Worm (Caenorhabditis elegans) whole organism, L1 larva: ENCODE measurements around the gene C53C11.1.

ENCODE experiments used
- C04F5.9 ChIP-seq: sonication (generic microtip); optimal IDR thresholded peaks from 2 replicates; lab custom pipeline; 2016; ENCODE audit warnings: missing genetic modification characterization, missing compliant biosample characterization
- C16A3.4 ChIP-seq: fragments of 150-350 bp; optimal IDR thresholded peaks from 2 replicates; lab custom pipeline; 2014; ENCODE audit warnings: missing biosample characterization, missing genetic modification characterization
- C34B4.2 ChIP-seq: sonication (generic microtip); optimal IDR thresholded peaks from 2 replicates; lab custom pipeline; 2017; ENCODE audit warnings: mild to moderate bottlenecking, missing genetic modification characterization, missing compliant biosample characterization
- aly-2 ChIP-seq: fragments of 150-350 bp; optimal IDR thresholded peaks from 2 replicates; lab custom pipeline; 2014; ENCODE audit warnings: missing biosample characterization, missing genetic modification characterization
- ama-1 ChIP-seq: fragments of 150-350 bp; optimal IDR thresholded peaks from 2 replicates; lab custom pipeline; 2014
- ceh-8 ChIP-seq: fragments of 200-800 bp; sonication (Bioruptor generic); optimal IDR thresholded peaks from 2 replicates; lab custom pipeline; 2018; ENCODE audit warnings: mild to moderate bottlenecking, missing genetic modification characterization, moderate library complexity, missing compliant biosample characterization
- ceh-82 ChIP-seq, 3 experiments: fragments of 150-350 bp in 1 of 3; sonication (generic microtip) in 2 of 3; optimal IDR thresholded peaks; 2 replicates each; lab custom pipeline; 2014 to 2017; ENCODE audit warnings: missing biosample characterization in 3 of 3, missing genetic modification characterization in 3 of 3
- ceh-88 ChIP-seq: fragments of 200-800 bp; sonication (Bioruptor generic); IDR thresholded peaks from 2 replicates; pipeline ENCODE4 v1.3.6; 2022; ENCODE audit warnings: missing genetic modification characterization, missing compliant biosample characterization
- ceh-90 ChIP-seq: sonication (generic microtip); optimal IDR thresholded peaks from 2 replicates; lab custom pipeline; 2016; ENCODE audit warnings: missing genetic modification characterization, missing compliant biosample characterization
- ces-1 ChIP-seq: fragments of 150-350 bp; optimal IDR thresholded peaks from 2 replicates; lab custom pipeline; 2014; ENCODE audit warnings: missing biosample characterization, missing genetic modification reagents, missing genetic modification characterization
- dsc-1 ChIP-seq: sonication (generic microtip); optimal IDR thresholded peaks from 2 replicates; lab custom pipeline; 2016; ENCODE audit warnings: mild to moderate bottlenecking, missing genetic modification characterization, missing compliant biosample characterization
- efl-1 ChIP-seq, 4 experiments: fragments of 150-350 bp; optimal IDR thresholded peaks in 3 of 4; peaks in 1 of 4; 1 replicate in 1 of 4; 2 replicates in 3 of 4; lab custom pipeline; 2014; ENCODE audit warnings: missing biosample characterization in 2 of 4, missing genetic modification characterization in 2 of 4, missing genetic modification reagents in 2 of 4
- egl-27 ChIP-seq, 2 experiments: fragments of 150-350 bp in 1 of 2; sonication (generic microtip); optimal IDR thresholded peaks; 3 replicates each; lab custom pipeline; 2017 to 2018; ENCODE audit warnings: missing biosample characterization in 2 of 2, missing genetic modification characterization in 2 of 2, missing genetic modification reagents in 2 of 2
- elt-3 ChIP-seq, 6 experiments: fragments of 150-350 bp in 1 of 6; sonication (generic microtip); optimal IDR thresholded peaks; 2 replicates each; lab custom pipeline; 2017 to 2018; ENCODE audit warnings: missing biosample characterization in 6 of 6, missing genetic modification characterization in 6 of 6, inconsistent platforms in 1 of 6
- ets-5 ChIP-seq: fragments of 200-800 bp; sonication (Bioruptor generic); IDR thresholded peaks from 2 replicates; pipeline ENCODE4 v1.3.6; 2022; ENCODE audit warnings: missing genetic modification characterization, missing compliant biosample characterization
- fkh-10 ChIP-seq: sonication (generic microtip); optimal IDR thresholded peaks from 2 replicates; lab custom pipeline; 2017; ENCODE audit warnings: missing biosample characterization, missing genetic modification reagents, missing genetic modification characterization
- fkh-8 ChIP-seq: sonication (generic microtip); optimal IDR thresholded peaks from 2 replicates; lab custom pipeline; 2016; ENCODE audit warnings: mild to moderate bottlenecking, missing genetic modification characterization, missing compliant biosample characterization
- grh-1 ChIP-seq: fragments of 200-800 bp; sonication (Bioruptor generic); IDR thresholded peaks from 2 replicates; pipeline ENCODE4 v1.3.6; 2022; ENCODE audit warnings: missing genetic modification reagents, missing genetic modification characterization, missing compliant biosample characterization
- hpl-2 ChIP-seq: fragments of 150-350 bp; optimal IDR thresholded peaks from 2 replicates; lab custom pipeline; 2014; ENCODE audit warnings: missing biosample characterization, missing genetic modification reagents, missing genetic modification characterization
- irx-1 ChIP-seq: sonication (generic microtip); optimal IDR thresholded peaks from 2 replicates; lab custom pipeline; 2016; ENCODE audit warnings: missing genetic modification characterization, missing compliant biosample characterization
- isw-1 ChIP-seq: fragments of 200-800 bp; sonication (Bioruptor generic); IDR thresholded peaks from 2 replicates; pipeline ENCODE4 v1.3.6; 2022; ENCODE audit warnings: missing genetic modification characterization, missing compliant biosample characterization
- jun-1 ChIP-seq: fragments of 150-350 bp; optimal IDR thresholded peaks from 2 replicates; lab custom pipeline; 2014; ENCODE audit warnings: missing biosample characterization, missing genetic modification reagents, missing genetic modification characterization
- lin-14 ChIP-seq: fragments of 200-800 bp; sonication (Bioruptor generic); optimal IDR thresholded peaks from 2 replicates; lab custom pipeline; 2018; ENCODE audit warnings: mild to moderate bottlenecking, missing genetic modification characterization, moderate library complexity, missing compliant biosample characterization
- lin-39 ChIP-seq: fragments of 150-350 bp; optimal IDR thresholded peaks from 2 replicates; lab custom pipeline; 2014; ENCODE audit warnings: missing biosample characterization, missing genetic modification reagents, missing genetic modification characterization
- lsy-2 ChIP-seq, 2 experiments: fragments of 150-350 bp; optimal IDR thresholded peaks; 2 replicates each; lab custom pipeline; 2014; ENCODE audit warnings: missing biosample characterization in 2 of 2, missing genetic modification characterization in 2 of 2
- mab-9 ChIP-seq: fragments of 200-800 bp; sonication (Bioruptor generic); IDR thresholded peaks from 2 replicates; pipeline ENCODE4 v1.3.6; 2022; ENCODE audit warnings: missing genetic modification reagents, missing genetic modification characterization, missing compliant biosample characterization
- nhr-11 ChIP-seq: fragments of 150-350 bp; optimal IDR thresholded peaks from 2 replicates; lab custom pipeline; 2014; ENCODE audit warnings: missing biosample characterization, missing genetic modification characterization
- nhr-12 ChIP-seq: sonication (generic microtip); optimal IDR thresholded peaks from 2 replicates; lab custom pipeline; 2017; ENCODE audit warnings: missing biosample characterization, missing genetic modification characterization
- nhr-19 ChIP-seq: fragments of 200-800 bp; sonication (Bioruptor generic); conservative IDR thresholded peaks from 2 replicates; pipeline ENCODE4 v1.3.6; 2022; ENCODE audit warnings: missing genetic modification characterization, missing compliant biosample characterization
- nhr-20 ChIP-seq: sonication (generic microtip); optimal IDR thresholded peaks from 2 replicates; lab custom pipeline; 2016; ENCODE audit warnings: mild to moderate bottlenecking, missing genetic modification characterization, missing compliant biosample characterization
- nhr-237 ChIP-seq: fragments of 150-350 bp; optimal IDR thresholded peaks from 2 replicates; lab custom pipeline; 2014; ENCODE audit warnings: missing biosample characterization, missing genetic modification characterization
- nhr-47 ChIP-seq: sonication (generic microtip); optimal IDR thresholded peaks from 2 replicates; lab custom pipeline; 2016; ENCODE audit warnings: mild to moderate bottlenecking, missing genetic modification characterization, moderate library complexity, missing compliant biosample characterization
- nhr-71 ChIP-seq: sonication (generic microtip); optimal IDR thresholded peaks from 2 replicates; lab custom pipeline; 2016; ENCODE audit warnings: mild to moderate bottlenecking, missing genetic modification characterization, moderate library complexity, missing compliant biosample characterization
- nhr-76 ChIP-seq: sonication (generic microtip); optimal IDR thresholded peaks from 2 replicates; lab custom pipeline; 2017; ENCODE audit warnings: missing biosample characterization, missing genetic modification characterization
- nhr-77 ChIP-seq: fragments of 150-350 bp; optimal IDR thresholded peaks from 2 replicates; lab custom pipeline; 2014; ENCODE audit warnings: missing biosample characterization, missing genetic modification characterization
- nhr-85 ChIP-seq: sonication (generic microtip); peaks from one replicate; lab custom pipeline; 2016; ENCODE audit warnings: missing genetic modification characterization, inconsistent platforms, missing compliant biosample characterization
- pag-3 ChIP-seq: sonication (generic microtip); optimal IDR thresholded peaks from 2 replicates; lab custom pipeline; 2017; ENCODE audit warnings: missing genetic modification characterization, mild to moderate bottlenecking, missing compliant biosample characterization, antibody characterized with exemption, borderline replicate concordance; ENCODE audit not compliant: insufficient read depth
- pax-3 ChIP-seq: fragments of 200-800 bp; sonication (Bioruptor generic); optimal IDR thresholded peaks from 2 replicates; lab custom pipeline; 2018; ENCODE audit warnings: mild to moderate bottlenecking, missing genetic modification characterization, moderate library complexity, missing compliant biosample characterization
- rnt-1 ChIP-seq: sonication (generic microtip); optimal IDR thresholded peaks from 2 replicates; lab custom pipeline; 2016; ENCODE audit warnings: mild to moderate bottlenecking, missing genetic modification characterization, moderate library complexity, missing compliant biosample characterization
- skn-1 ChIP-seq: fragments of 150-350 bp; optimal IDR thresholded peaks from 2 replicates; lab custom pipeline; 2014; ENCODE audit warnings: missing biosample characterization, missing genetic modification characterization
- snu-23 ChIP-seq: sonication (generic microtip); optimal IDR thresholded peaks from 2 replicates; lab custom pipeline; 2016; ENCODE audit warnings: missing genetic modification characterization, missing compliant biosample characterization
- sox-4 ChIP-seq: sonication (generic microtip); optimal IDR thresholded peaks from 2 replicates; lab custom pipeline; 2016; ENCODE audit warnings: missing genetic modification characterization, missing compliant biosample characterization
- swsn-7 ChIP-seq: sonication (generic microtip); optimal IDR thresholded peaks from 2 replicates; lab custom pipeline; 2016; ENCODE audit warnings: missing genetic modification characterization, missing compliant biosample characterization
- unc-130 ChIP-seq: fragments of 150-350 bp; optimal IDR thresholded peaks from 2 replicates; lab custom pipeline; 2017; ENCODE audit warnings: missing biosample characterization, missing genetic modification characterization, inconsistent platforms
- unc-86 ChIP-seq: sonication (generic microtip); optimal IDR thresholded peaks from 2 replicates; lab custom pipeline; 2016; ENCODE audit warnings: missing genetic modification characterization, missing compliant biosample characterization

Gene C53C11.1

DNA sequence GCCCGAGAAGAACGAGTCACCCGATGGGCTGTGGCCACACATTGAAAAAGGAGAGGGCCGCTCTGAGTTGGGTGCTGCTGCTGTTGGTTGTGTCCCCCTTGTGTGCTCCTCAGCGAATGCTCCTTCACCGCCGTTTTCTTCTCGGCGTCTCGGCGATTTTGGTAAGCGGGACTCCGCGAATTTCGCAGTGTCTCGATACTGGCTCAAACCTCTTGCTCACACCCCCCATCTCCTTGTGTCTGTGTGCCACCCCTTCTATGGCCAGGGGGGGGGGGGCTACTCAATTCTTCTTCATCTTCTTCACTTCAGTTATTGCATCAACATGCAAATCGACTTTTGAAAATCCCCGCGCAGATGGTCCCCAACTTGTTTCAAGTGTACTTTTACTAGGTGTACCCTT is 25.6 kb upstream of the C53C11.1 start:
- TF ChIP-seq C16A3.4 (tag; lab: Kevin White, UChicago), result no peak
- no peak for TF ChIP-seq unc-130
- peak; percentile 21 for TF ChIP-seq nhr-71 (tag; lab: Kevin White, UChicago)
- peak; percentile 80 for TF ChIP-seq lin-14 (GFP tag; lab: Kevin White, UChicago)
- peak; percentile 49 for TF ChIP-seq fkh-8 (tag; lab: Kevin White, UChicago)
- peak; percentile 26 for TF ChIP-seq snu-23 (GFP tag; lab: Kevin White, UChicago)
- no peak for TF ChIP-seq nhr-20 (tag; lab: Kevin White, UChicago)
- TF ChIP-seq nhr-47 (tag; lab: Kevin White, UChicago), result peak; percentile 34
- TF ChIP-seq efl-1 (optimal IDR thresholded peaks at IDR 0.05; lab: Kevin White, UChicago), result no peak
- TF ChIP-seq efl-1 (GFP tag; optimal IDR thresholded peaks at IDR 0.05 in 1 of 2; lab: Kevin White, UChicago), result peak in 1 of 2 experiments; percentile 40
- no peak for TF ChIP-seq C04F5.9 (tag; lab: Kevin White, UChicago)
- TF ChIP-seq ceh-82 (tag; optimal IDR thresholded peaks at IDR 0.05; lab: Kevin White, UChicago), result peak; percentile 6 to 64 (median 32)
- peak; percentile 26 for TF ChIP-seq unc-86 (tag; lab: Kevin White, UChicago)
- peak; percentile 23 for TF ChIP-seq ceh-8 (GFP tag; lab: Kevin White, UChicago)
- peak; percentile 19 for TF ChIP-seq fkh-10 (GFP tag; lab: Kevin White, UChicago)
- no peak for TF ChIP-seq aly-2 (tag; lab: Kevin White, UChicago)
- no peak for TF ChIP-seq nhr-77
- TF ChIP-seq sox-4 (tag; lab: Kevin White, UChicago), result no peak
- no peak for TF ChIP-seq ceh-88 (GFP tag; lab: Robert Waterston, UW)
- TF ChIP-seq ama-1, result no peak
- TF ChIP-seq mab-9 (GFP tag; lab: Robert Waterston, UW), result peak; percentile 55; the same call in 1 of the 2 replicates
- TF ChIP-seq swsn-7, result peak; percentile 26
- TF ChIP-seq lin-39 (tag; lab: Kevin White, UChicago), result no peak
- no peak for TF ChIP-seq irx-1
- no peak for TF ChIP-seq ceh-90 (tag; lab: Kevin White, UChicago)
- 0 out of 2 replicates have a peak, but pooled peaks have one; percentile 9 for TF ChIP-seq isw-1
- no peak for TF ChIP-seq hpl-2 (GFP tag; lab: Kevin White, UChicago)
- TF ChIP-seq nhr-76 (tag; lab: Kevin White, UChicago), result no peak
- no peak for TF ChIP-seq ets-5 (GFP tag; lab: Robert Waterston, UW)
- no peak for TF ChIP-seq jun-1 (tag; lab: Kevin White, UChicago)
- TF ChIP-seq nhr-19, result no peak
- TF ChIP-seq nhr-85 (tag; lab: Kevin White, UChicago), result peak; percentile 25
- no peak for TF ChIP-seq grh-1 (GFP tag; lab: Robert Waterston, UW)
- TF ChIP-seq pag-3 (tag; lab: Kevin White, UChicago), result no peak

DNA sequence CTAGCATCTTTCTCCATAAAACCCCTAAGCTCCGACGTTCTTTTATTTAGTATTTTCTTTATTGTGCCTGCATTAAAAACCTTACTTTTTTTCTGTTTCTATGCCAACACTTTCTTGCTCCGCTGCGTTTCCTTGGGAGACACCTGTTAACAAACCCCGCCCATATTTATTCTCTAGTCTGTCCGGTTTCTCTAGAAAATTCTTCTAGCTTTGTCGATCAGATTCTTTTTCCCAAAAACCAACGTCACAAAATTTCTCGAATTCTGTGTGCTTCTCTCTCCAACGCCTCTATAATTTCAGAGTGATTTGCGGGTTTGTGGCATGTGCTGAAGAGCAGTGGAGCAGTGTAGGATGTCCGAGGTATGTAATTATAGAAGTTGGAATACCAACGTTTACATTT is 22.3 kb upstream of the C53C11.1 start, which contains the start of gene ptr-5:
TSS of gene ptr-5 (plus strand) at position 301 of the 400 bp plus-strand sequence.
- TF ChIP-seq skn-1 (no peak), rnt-1 (tag; lab: Kevin White, UChicago) (no peak), efl-1 (optimal IDR thresholded peaks at IDR 0.05; lab: Kevin White, UChicago) (no peak), efl-1 (GFP tag; optimal IDR thresholded peaks at IDR 0.05 in 1 of 2; lab: Kevin White, UChicago) (peak in 1 of 2 experiments; percentile 27), C16A3.4 (tag; lab: Kevin White, UChicago) (no peak), elt-3 (tag; optimal IDR thresholded peaks at IDR 0.05; lab: Kevin White, UChicago) (no peak), pax-3 (tag; lab: Kevin White, UChicago) (no peak), nhr-237 (tag; lab: Kevin White, UChicago) (no peak), ces-1 (GFP tag; lab: Kevin White, UChicago) (no peak), fkh-8 (tag; lab: Kevin White, UChicago) (peak; percentile 74)
- TF ChIP-seq, all 84 proteins: peak for 2

DNA sequence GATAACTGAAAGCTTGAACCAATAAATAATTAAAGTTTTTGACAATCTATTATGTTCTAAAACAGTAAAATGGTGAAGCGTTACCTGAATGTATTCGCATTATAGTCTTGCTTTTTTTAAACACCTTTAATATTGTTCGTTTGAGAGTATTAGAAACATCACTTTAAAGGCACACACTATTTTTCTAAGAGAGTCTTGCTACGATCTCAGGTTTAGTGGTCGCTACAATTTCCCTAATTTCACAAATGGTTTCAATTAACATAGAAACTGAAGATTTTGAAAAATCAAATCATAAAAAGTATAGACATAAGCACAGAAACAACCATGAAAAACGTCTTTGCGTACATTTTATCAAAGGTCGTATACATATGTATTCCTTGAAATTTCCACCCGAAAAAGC is 20.0 kb upstream of the C53C11.1 start:
- no peak for TF ChIP-seq lsy-2 (tag; optimal IDR thresholded peaks at IDR 0.05; lab: Kevin White, UChicago)
- TF ChIP-seq egl-27 (tag; optimal IDR thresholded peaks at IDR 0.05; lab: Kevin White, UChicago), result no peak
- TF ChIP-seq C34B4.2, result no peak
- TF ChIP-seq efl-1 (optimal IDR thresholded peaks at IDR 0.05; lab: Kevin White, UChicago), result no peak
- peak in 1 of 2 experiments; percentile 71 for TF ChIP-seq efl-1 (GFP tag; optimal IDR thresholded peaks at IDR 0.05 in 1 of 2; lab: Kevin White, UChicago)
- TF ChIP-seq nhr-12 (tag; lab: Kevin White, UChicago), result no peak
- no peak for TF ChIP-seq dsc-1
- TF ChIP-seq ceh-88 (GFP tag; lab: Robert Waterston, UW), result no peak
- no peak for TF ChIP-seq nhr-11
- no peak for TF ChIP-seq ceh-8 (GFP tag; lab: Kevin White, UChicago)
